Fruit fly (Drosophila melanogaster) whole organism, embryonic: ENCODE data around the gene xmas.

ENCODE experiments used
- B-H1 ChIP-seq: fragments of 200-800 bp; sonication (Bioruptor generic); IDR thresholded peaks from 3 replicates; pipeline ENCODE4 v1.3.6; 2022; ENCODE audit warnings: missing biosample characterization, missing genetic modification characterization
- CG10366 ChIP-seq: fragments of 200-800 bp; sonication (Bioruptor generic); IDR thresholded peaks from 2 replicates; pipeline ENCODE4 v1.3.6; 2022; ENCODE audit warnings: missing biosample characterization, missing genetic modification characterization
- CG10979 ChIP-seq: fragments of 200-800 bp; sonication (Bioruptor generic); optimal IDR thresholded peaks from 2 replicates; lab custom pipeline; 2018; ENCODE audit warnings: missing biosample characterization, mild to moderate bottlenecking, missing genetic modification characterization, moderate library complexity
- CG11085 ChIP-seq: fragments of 200-800 bp; sonication (Bioruptor generic); IDR thresholded peaks from 2 replicates; pipeline ENCODE4 v1.3.6; 2022; ENCODE audit warnings: missing biosample characterization, missing genetic modification characterization
- CG11504 ChIP-seq: fragments of 200-800 bp; sonication (Bioruptor generic); optimal IDR thresholded peaks from 3 replicates; lab custom pipeline; 2019; ENCODE audit warnings: missing biosample characterization, mild to moderate bottlenecking, missing genetic modification characterization, moderate library complexity
- CG12155 ChIP-seq: fragments of 200-800 bp; sonication (Bioruptor generic); optimal IDR thresholded peaks from 3 replicates; lab custom pipeline; 2016; ENCODE audit warnings: missing biosample characterization, missing genetic modification characterization
- CG13624 ChIP-seq: fragments of 200-800 bp; sonication (Bioruptor generic); optimal IDR thresholded peaks from 2 replicates; lab custom pipeline; 2016; ENCODE audit warnings: missing biosample characterization, missing genetic modification characterization
- CG14860 ChIP-seq: fragments of 200-800 bp; sonication (Bioruptor generic); IDR thresholded peaks from 3 replicates; pipeline ENCODE4 v1.3.6; 2022; ENCODE audit warnings: missing biosample characterization, missing genetic modification characterization; ENCODE audit not compliant: partially characterized antibody
- CG1603 ChIP-seq: fragments of 200-800 bp; sonication (Bioruptor generic); optimal IDR thresholded peaks from 2 replicates; lab custom pipeline; 2019; ENCODE audit warnings: missing biosample characterization, mild to moderate bottlenecking, missing genetic modification characterization, moderate library complexity
- CG1647 ChIP-seq: fragments of 200-800 bp; sonication (Bioruptor generic); optimal IDR thresholded peaks from 3 replicates; lab custom pipeline; 2016; ENCODE audit warnings: missing biosample characterization, missing genetic modification characterization
- CG18619 ChIP-seq: fragments of 200-800 bp; sonication (Bioruptor generic); optimal IDR thresholded peaks from 3 replicates; lab custom pipeline; 2017; ENCODE audit warnings: missing biosample characterization, mild to moderate bottlenecking, missing genetic modification characterization
- CG18764 ChIP-seq: fragments of 200-800 bp; sonication (Bioruptor generic); optimal IDR thresholded peaks from 3 replicates; lab custom pipeline; 2016; ENCODE audit warnings: missing biosample characterization, missing genetic modification characterization
- CG3847 ChIP-seq: fragments of 200-800 bp; sonication (Bioruptor generic); IDR thresholded peaks from 2 replicates; pipeline ENCODE4 v1.3.6; 2022; ENCODE audit warnings: missing biosample characterization, missing genetic modification characterization
- CG4617 ChIP-seq: fragments of 200-800 bp; sonication (Bioruptor generic); optimal IDR thresholded peaks from 3 replicates; lab custom pipeline; 2016; ENCODE audit warnings: missing biosample characterization, missing genetic modification characterization, borderline replicate concordance
- CG6654 ChIP-seq: fragments of 200-800 bp; sonication (Bioruptor generic); optimal IDR thresholded peaks from 2 replicates; lab custom pipeline; 2017; ENCODE audit warnings: missing biosample characterization, mild to moderate bottlenecking, missing genetic modification characterization
- CG8359 ChIP-seq: fragments of 200-800 bp; sonication (Bioruptor generic); optimal IDR thresholded peaks from 2 replicates; lab custom pipeline; 2017; ENCODE audit warnings: missing biosample characterization, mild to moderate bottlenecking, missing genetic modification characterization, borderline replicate concordance
- CG9437 ChIP-seq: fragments of 200-800 bp; sonication (Bioruptor generic); optimal IDR thresholded peaks from 2 replicates; lab custom pipeline; 2018; ENCODE audit warnings: missing biosample characterization, mild to moderate bottlenecking, missing genetic modification characterization
- Dfd ChIP-seq, 2 experiments: fragments of >200 bp; optimal IDR thresholded peaks; 2 replicates each; lab custom pipeline; 2017; ENCODE audit warnings: missing biosample characterization in 2 of 2, missing genetic modification characterization in 2 of 2
- HLH54F ChIP-seq: fragments of 200-800 bp; sonication (Bioruptor generic); optimal IDR thresholded peaks from 3 replicates; lab custom pipeline; 2016; ENCODE audit warnings: missing biosample characterization, missing genetic modification characterization
- Hsf ChIP-seq: fragments of 200-800 bp; sonication (Bioruptor generic); optimal IDR thresholded peaks from 3 replicates; lab custom pipeline; 2016; ENCODE audit warnings: missing biosample characterization, missing genetic modification characterization
- Mad ChIP-seq: fragments of 200-800 bp; sonication (Bioruptor generic); optimal IDR thresholded peaks from 2 replicates; lab custom pipeline; 2016; ENCODE audit warnings: missing biosample characterization, missing genetic modification characterization
- Meics ChIP-seq: fragments of 200-800 bp; sonication (Bioruptor generic); optimal IDR thresholded peaks from 2 replicates; lab custom pipeline; 2017; ENCODE audit warnings: missing biosample characterization, mild to moderate bottlenecking, missing genetic modification characterization
- NFAT ChIP-seq: fragments of 200-800 bp; sonication (Bioruptor generic); IDR thresholded peaks from 2 replicates; pipeline ENCODE4 v1.3.6; 2022; ENCODE audit warnings: missing biosample characterization, missing genetic modification characterization
- Ptx1 ChIP-seq: fragments of 200-800 bp; sonication (Bioruptor generic); IDR thresholded peaks from 2 replicates; pipeline ENCODE4 v1.3.6; 2022; ENCODE audit warnings: missing biosample characterization, missing genetic modification characterization
- Side ChIP-seq: fragments of 200-800 bp; sonication (Bioruptor generic); optimal IDR thresholded peaks from 2 replicates; lab custom pipeline; 2016; ENCODE audit warnings: missing biosample characterization, missing genetic modification characterization
- Xrp1 ChIP-seq: fragments of 200-800 bp; sonication (Bioruptor generic); IDR thresholded peaks from 2 replicates; pipeline ENCODE4 v1.3.6; 2022; ENCODE audit warnings: missing biosample characterization, missing genetic modification characterization
- amos ChIP-seq: fragments of 200-800 bp; sonication (Bioruptor generic); IDR thresholded peaks from 2 replicates; pipeline ENCODE4 v1.3.6; 2022; ENCODE audit warnings: missing biosample characterization, missing genetic modification characterization; ENCODE audit not compliant: partially characterized antibody
- ara ChIP-seq: fragments of 200-800 bp; sonication (Bioruptor generic); IDR thresholded peaks from 2 replicates; pipeline ENCODE4 v1.3.6; 2022; ENCODE audit warnings: missing biosample characterization, missing genetic modification characterization
- ato ChIP-seq: fragments of 200-800 bp; sonication (Bioruptor generic); IDR thresholded peaks from 2 replicates; pipeline ENCODE4 v1.3.6; 2022; ENCODE audit warnings: missing biosample characterization, missing genetic modification characterization; ENCODE audit not compliant: partially characterized antibody
- cato ChIP-seq: fragments of 200-800 bp; sonication (Bioruptor generic); optimal IDR thresholded peaks from 2 replicates; lab custom pipeline; 2016; ENCODE audit warnings: missing biosample characterization, missing genetic modification characterization, borderline replicate concordance
- crol ChIP-seq: fragments of 200-800 bp; sonication (Bioruptor generic); IDR thresholded peaks from 2 replicates; pipeline ENCODE4 v1.3.6; 2022; ENCODE audit warnings: missing biosample characterization, missing genetic modification characterization
- emc ChIP-seq: fragments of 200-800 bp; sonication (Bioruptor generic); optimal IDR thresholded peaks from 2 replicates; lab custom pipeline; 2016; ENCODE audit warnings: missing biosample characterization, missing genetic modification characterization
- fd3F ChIP-seq: fragments of 200-800 bp; sonication (Bioruptor generic); optimal IDR thresholded peaks from 2 replicates; lab custom pipeline; 2018; ENCODE audit warnings: missing biosample characterization, mild to moderate bottlenecking, missing genetic modification characterization, moderate library complexity
- gt ChIP-seq: fragments of 200-800 bp; sonication (Bioruptor generic); IDR thresholded peaks from 2 replicates; pipeline ENCODE4 v1.3.6; 2022; ENCODE audit warnings: missing biosample characterization, missing genetic modification characterization
- h ChIP-seq: fragments of >200 bp; optimal IDR thresholded peaks from 2 replicates; lab custom pipeline; 2017
- hkb ChIP-seq, 2 experiments: fragments of 200-800 bp in 1 of 2; fragments of >200 bp in 1 of 2; sonication (Bioruptor generic) in 1 of 2; IDR thresholded peaks in 1 of 2; optimal IDR thresholded peaks in 1 of 2; 2 replicates each; pipeline versions ENCODE4 v1.3.6 to Lab custom; 2017 to 2022; ENCODE audit warnings: missing biosample characterization in 1 of 2, missing genetic modification characterization in 1 of 2
- ind ChIP-seq: fragments of 200-800 bp; sonication (Bioruptor generic); optimal IDR thresholded peaks from 3 replicates; lab custom pipeline; 2016; ENCODE audit warnings: missing biosample characterization, missing genetic modification characterization
- insv ChIP-seq, 2 experiments: fragments of 200-800 bp; sonication (Bioruptor generic); optimal IDR thresholded peaks; 3 replicates each; lab custom pipeline; 2016 to 2018; ENCODE audit warnings: missing biosample characterization in 2 of 2, missing genetic modification characterization in 2 of 2
- jumu ChIP-seq: fragments of 200-800 bp; sonication (Bioruptor generic); optimal IDR thresholded peaks from 3 replicates; lab custom pipeline; 2016; ENCODE audit warnings: missing biosample characterization, missing genetic modification characterization
- maf-S ChIP-seq: fragments of 200-800 bp; sonication (Bioruptor generic); optimal IDR thresholded peaks from 2 replicates; lab custom pipeline; 2016; ENCODE audit warnings: missing biosample characterization, missing genetic modification characterization
- nom ChIP-seq: fragments of 200-800 bp; sonication (Bioruptor generic); optimal IDR thresholded peaks from 2 replicates; lab custom pipeline; 2017; ENCODE audit warnings: missing biosample characterization, missing genetic modification characterization, mild to moderate bottlenecking, moderate library complexity, missing genetic modification reagents
- psq ChIP-seq: fragments of 200-800 bp; sonication (Bioruptor generic); optimal IDR thresholded peaks from 2 replicates; lab custom pipeline; 2017; ENCODE audit warnings: missing biosample characterization, missing genetic modification characterization
- pzg ChIP-seq: fragments of 200-800 bp; sonication (Bioruptor generic); optimal IDR thresholded peaks from 3 replicates; lab custom pipeline; 2018; ENCODE audit warnings: missing biosample characterization, mild to moderate bottlenecking, missing genetic modification characterization, moderate library complexity
- slou ChIP-seq: fragments of 200-800 bp; sonication (Bioruptor generic); optimal IDR thresholded peaks from 3 replicates; lab custom pipeline; 2016; ENCODE audit warnings: missing biosample characterization, missing genetic modification characterization
- sr ChIP-seq: fragments of 200-800 bp; sonication (Bioruptor generic); IDR thresholded peaks from 3 replicates; pipeline ENCODE4 v1.3.6; 2022; ENCODE audit warnings: missing biosample characterization, missing genetic modification characterization
- toy ChIP-seq: fragments of 200-800 bp; sonication (Bioruptor generic); IDR thresholded peaks from 2 replicates; pipeline ENCODE4 v1.3.6; 2022; ENCODE audit warnings: missing biosample characterization, missing genetic modification characterization
- tup ChIP-seq: fragments of 200-800 bp; sonication (Bioruptor generic); optimal IDR thresholded peaks from 2 replicates; lab custom pipeline; 2016; ENCODE audit warnings: missing biosample characterization, mild to moderate bottlenecking, missing genetic modification characterization, moderate library complexity
- zf30C ChIP-seq: fragments of 200-800 bp; sonication (Bioruptor generic); optimal IDR thresholded peaks from 3 replicates; lab custom pipeline; 2018; ENCODE audit warnings: missing biosample characterization, mild to moderate bottlenecking, missing genetic modification characterization

xmas gene

DNA sequence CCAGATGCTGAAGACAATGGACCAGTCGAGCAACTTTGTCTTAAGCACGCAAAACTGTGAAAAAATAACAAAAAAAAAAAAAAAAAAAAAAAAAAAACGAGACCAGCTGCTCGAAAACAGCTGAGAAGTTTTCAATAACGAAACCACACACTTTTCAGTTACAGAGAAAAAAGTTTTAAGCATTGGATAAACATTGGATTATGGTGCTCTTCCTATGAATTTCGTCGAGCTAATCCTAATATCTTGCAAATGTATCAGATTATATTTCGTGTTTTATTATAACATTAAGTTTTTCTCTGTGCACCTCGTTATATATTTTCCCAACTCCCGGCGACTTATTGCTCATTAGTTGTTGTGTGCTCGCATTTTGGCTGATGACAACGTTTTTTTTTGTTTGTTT, 17.4 kb upstream of the xmas start (continued):
- 0 out of 2 replicates have a peak, but pooled peaks have one; percentile 35 for TF ChIP-seq ara (GFP tag; lab: Robert Waterston, UW)
- no peak for TF ChIP-seq ato (GFP tag; lab: Robert Waterston, UW)
- TF ChIP-seq nom: no peak
- peak; percentile 64 for TF ChIP-seq CG10366 (GFP tag; lab: Robert Waterston, UW)
- no peak for TF ChIP-seq pzg (GFP tag; lab: Kevin White, UChicago)
- no peak for TF ChIP-seq CG18619 (GFP tag; lab: Kevin White, UChicago)
- TF ChIP-seq Dfd (GFP tag; optimal IDR thresholded peaks at IDR 0.05; lab: Kevin White, UChicago): no peak

DNA sequence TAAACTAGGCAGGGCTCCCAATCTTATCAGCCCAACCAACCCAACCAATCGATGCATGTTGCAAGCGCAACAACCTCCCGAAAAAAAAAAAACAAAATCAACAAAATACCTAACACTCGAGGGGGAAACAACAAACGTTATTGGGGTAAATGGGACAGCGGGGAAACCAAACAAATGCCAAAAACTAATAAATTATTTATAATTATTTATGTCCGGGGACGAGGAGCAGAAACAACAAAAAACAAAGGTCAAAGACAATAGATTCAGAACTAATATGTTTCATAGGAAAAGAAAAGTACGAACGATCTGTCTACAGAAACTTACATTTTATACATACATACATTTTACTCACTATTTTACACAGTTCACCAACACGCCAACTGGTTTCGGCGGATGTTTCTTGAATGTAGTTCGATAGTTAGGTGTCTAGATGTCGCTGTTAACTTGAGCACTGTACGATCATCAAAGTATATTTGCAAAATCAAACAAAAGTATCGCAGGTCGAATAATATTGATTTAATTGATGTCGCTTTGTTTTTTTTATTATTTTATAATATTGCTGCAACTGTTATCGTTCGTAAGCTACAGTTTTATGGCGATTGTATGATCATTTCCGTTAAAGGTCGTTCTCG, 16.6 kb upstream of the xmas start:
- TF ChIP-seq Hsf (peak; percentile 56), Side (no peak), CG6654 (GFP tag; lab: Kevin White, UChicago) (peak; percentile 60), CG18764 (GFP tag; lab: Kevin White, UChicago) (no peak), jumu (no peak), insv (GFP tag; optimal IDR thresholded peaks at IDR 0.05; lab: Kevin White, UChicago) (peak in 1 of 2 experiments; percentile 27), gt (GFP tag; lab: Robert Waterston, UW) (no peak), ara (GFP tag; lab: Robert Waterston, UW) (no peak), B-H1 (GFP tag; lab: Robert Waterston, UW) (no peak; the same call in 2 of the 3 replicates), CG1603 (tag; lab: Kevin White, UChicago) (peak; percentile 52), CG12155 (GFP tag; lab: Kevin White, UChicago) (peak; percentile 1), slou (GFP tag; lab: Kevin White, UChicago) (no peak), fd3F (GFP tag; lab: Kevin White, UChicago) (no peak), tup (GFP tag; lab: Kevin White, UChicago) (no peak), CG4617 (GFP tag; lab: Kevin White, UChicago) (no peak), CG8359 (GFP tag; lab: Kevin White, UChicago) (no peak), ind (no peak), psq (GFP tag; lab: Kevin White, UChicago) (no peak), hkb (optimal IDR thresholded peaks at IDR 0.05; lab: Kevin White, UChicago) (no peak), hkb (GFP tag; IDR thresholded peaks at IDR 0.05; lab: Robert Waterston, UW) (no peak), toy (no peak), sr (GFP tag; lab: Robert Waterston, UW) (no peak), Xrp1 (GFP tag; lab: Robert Waterston, UW) (no peak), zf30C (GFP tag; lab: Kevin White, UChicago) (no peak), Ptx1 (peak; percentile 49; the same call in 1 of the 2 replicates), Meics (GFP tag; lab: Kevin White, UChicago) (no peak), CG11085 (GFP tag; lab: Robert Waterston, UW) (no peak), CG14860 (no peak), emc (no peak), CG1647 (GFP tag; lab: Kevin White, UChicago) (peak; percentile 4), Mad (peak; percentile 36), h (lab: Kevin White, UChicago) (no peak), CG3847 (GFP tag; lab: Robert Waterston, UW) (peak; percentile 21; the same call in 1 of the 2 replicates), HLH54F (no peak), cato (no peak), CG11504 (tag; lab: Kevin White, UChicago) (peak; percentile 69), NFAT (GFP tag; lab: Robert Waterston, UW) (peak; percentile 68; the same call in 1 of the 2 replicates), CG10979 (tag; lab: Kevin White, UChicago) (peak; percentile 63), crol (GFP tag; lab: Robert Waterston, UW) (no peak), CG9437 (no peak), amos (peak; percentile 64; the same call in 1 of the 2 replicates), CG13624 (GFP tag; lab: Kevin White, UChicago) (no peak), maf-S (GFP tag; lab: Kevin White, UChicago) (peak; percentile 22)
